Fruit fly (Drosophila melanogaster) S2 (cell line): Measurements from ENCODE around the gene CG8891.

Experiments
- CG8478 ChIP-seq: fragments of >200 bp; optimal IDR thresholded peaks from 2 replicates; lab custom pipeline; 2018
- CTCF ChIP-seq, 2 experiments: fragments of >200 bp; optimal IDR thresholded peaks; 2 replicates each; lab custom pipeline; 2018

DNA sequence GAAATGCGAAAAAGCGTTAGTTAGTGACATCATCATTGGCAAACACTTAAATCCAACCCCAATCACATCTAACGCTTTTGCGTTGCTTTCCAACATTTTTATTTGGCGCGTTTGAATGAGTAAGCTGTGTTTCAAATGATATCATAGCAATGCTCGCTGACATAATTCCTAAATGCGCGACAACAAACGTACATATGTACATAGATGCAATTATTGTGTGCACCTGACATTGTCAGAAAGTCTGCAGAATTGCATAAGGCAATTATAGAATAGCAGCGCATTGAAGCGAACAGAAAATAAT, 19.0 kb upstream of the CG8891 start:
- no peak for TF ChIP-seq CG8478 (lab: Kevin White, UChicago)
- no peak for TF ChIP-seq CTCF (optimal IDR thresholded peaks at IDR 0.05; lab: Kevin White, UChicago)
